Worm (Caenorhabditis elegans) whole organism, early embryonic: ENCODE data around the gene E03H12.7.

ENCODE experiments used
- F13C5.2 ChIP-seq: sonication (generic microtip); optimal IDR thresholded peaks from 2 replicates; lab custom pipeline; 2017; ENCODE audit warnings: mild to moderate bottlenecking, missing genetic modification characterization, inconsistent platforms, missing compliant biosample characterization
- ama-1 ChIP-seq: fragments of 150-350 bp; optimal IDR thresholded peaks from 2 replicates; lab custom pipeline; 2014
- ceh-13 ChIP-seq: fragments of 200-800 bp; sonication (Bioruptor generic); optimal IDR thresholded peaks from 2 replicates; lab custom pipeline; 2018; ENCODE audit warnings: mild to moderate bottlenecking, missing genetic modification characterization, missing compliant biosample characterization
- ceh-36 ChIP-seq: sonication (generic microtip); optimal IDR thresholded peaks from 2 replicates; lab custom pipeline; 2016; ENCODE audit warnings: missing genetic modification characterization, inconsistent platforms, missing compliant biosample characterization
- flt-1 ChIP-seq: fragments of 200-800 bp; sonication (Bioruptor generic); IDR thresholded peaks from 2 replicates; pipeline ENCODE4 v1.3.6; 2022; ENCODE audit warnings: missing genetic modification characterization, missing compliant biosample characterization
- hmbx-1 ChIP-seq: sonication (generic microtip); optimal IDR thresholded peaks from 2 replicates; lab custom pipeline; 2016; ENCODE audit warnings: mild to moderate bottlenecking, missing genetic modification characterization, missing compliant biosample characterization
- hmg-4 ChIP-seq: fragments of 200-800 bp; sonication (Bioruptor generic); optimal IDR thresholded peaks from 2 replicates; lab custom pipeline; 2018; ENCODE audit warnings: mild to moderate bottlenecking, missing genetic modification characterization, missing compliant biosample characterization
- hnd-1 ChIP-seq: sonication (generic microtip); optimal IDR thresholded peaks from 2 replicates; lab custom pipeline; 2016; ENCODE audit warnings: missing genetic modification characterization, missing compliant biosample characterization
- pes-1 ChIP-seq: fragments of 200-800 bp; sonication (Bioruptor generic); IDR thresholded peaks from 2 replicates; pipeline ENCODE4 v1.3.6; 2022; ENCODE audit warnings: missing genetic modification reagents, missing genetic modification characterization, missing compliant biosample characterization
- scrt-1 ChIP-seq: fragments of 200-800 bp; sonication (Bioruptor generic); IDR thresholded peaks from 2 replicates; pipeline ENCODE4 v1.3.6; 2022; ENCODE audit warnings: missing genetic modification characterization, missing compliant biosample characterization
- sea-1 ChIP-seq: fragments of 200-800 bp; sonication (Bioruptor generic); conservative IDR thresholded peaks from 2 replicates; pipeline ENCODE4 v1.3.6; 2022; ENCODE audit warnings: missing genetic modification characterization, missing compliant biosample characterization
- tbx-11 ChIP-seq: fragments of 200-800 bp; sonication (Bioruptor generic); IDR thresholded peaks from 2 replicates; pipeline ENCODE4 v1.3.6; 2022; ENCODE audit warnings: missing genetic modification characterization, missing compliant biosample characterization
- tbx-37 ChIP-seq: fragments of 200-800 bp; sonication (Bioruptor generic); conservative IDR thresholded peaks from 2 replicates; pipeline ENCODE4 v1.3.6; 2022; ENCODE audit warnings: missing genetic modification reagents, missing genetic modification characterization, missing compliant biosample characterization
- tra-4 ChIP-seq: sonication (generic microtip); optimal IDR thresholded peaks from 2 replicates; lab custom pipeline; 2017; ENCODE audit warnings: missing genetic modification characterization, missing compliant biosample characterization

ce11 chrIV:4945771-4946170 is 42.7 kb downstream of the E03H12.7 start, which contains the start of gene str-169:
- TF ChIP-seq F13C5.2 (tag; lab: Kevin White, UChicago) (no peak), tbx-11 (GFP tag; lab: Robert Waterston, UW) (no peak), scrt-1 (GFP tag; lab: Robert Waterston, UW) (no peak), hnd-1 (tag; lab: Kevin White, UChicago) (no peak), sea-1 (GFP tag; lab: Robert Waterston, UW) (no peak), hmbx-1 (no peak), flt-1 (GFP tag; lab: Robert Waterston, UW) (no peak), ama-1 (lab: Kevin White, UChicago) (no peak), tbx-37 (GFP tag; lab: Robert Waterston, UW) (no peak), ceh-13 (GFP tag; lab: Kevin White, UChicago) (no peak), pes-1 (no peak), tra-4 (tag; lab: Kevin White, UChicago) (no peak), hmg-4 (GFP tag; lab: Kevin White, UChicago) (no peak), ceh-36 (no peak)
